Fruit fly (Drosophila melanogaster): Measurements from ENCODE around the gene CG18178.

Gene CG18178

dm6 chr3L:9693552-9694133 is 25.3 kb downstream of the CG18178 start (continued):
- TF ChIP-seq prd (optimal IDR thresholded peaks at IDR 0.05) = no peak
- peak; percentile 43; the same call in 2 of the 3 replicates for TF ChIP-seq prd (GFP tag; IDR thresholded peaks at IDR 0.05)
- no peak for TF ChIP-seq knrl (GFP tag; IDR thresholded peaks at IDR 0.05; ENCODE audit: partially characterized antibody)
- no peak for TF ChIP-seq pfk (GFP tag; optimal IDR thresholded peaks at IDR 0.05)
- TF ChIP-seq mld (GFP tag; IDR thresholded peaks at IDR 0.05; ENCODE audit: partially characterized antibody) = 0 out of 3 replicates have a peak, but pooled peaks have one; percentile 12
- 0 out of 2 replicates have a peak, but pooled peaks have one; percentile 16 for TF ChIP-seq CG32767 (GFP tag; IDR thresholded peaks at IDR 0.05)
- peak; percentile 6 for TF ChIP-seq Sox100B (GFP tag; optimal IDR thresholded peaks at IDR 0.05)
- no peak for TF ChIP-seq CG8765 (GFP tag; IDR thresholded peaks at IDR 0.05)
- peak; percentile 60; the same call in 1 of the 2 replicates for TF ChIP-seq CG32532 (GFP tag; IDR thresholded peaks at IDR 0.05)
- peak; percentile 63; the same call in 2 of the 3 replicates for TF ChIP-seq CG11695 (GFP tag; IDR thresholded peaks at IDR 0.05)
- TF ChIP-seq CG6689 (GFP tag; IDR thresholded peaks at IDR 0.05) = peak; percentile 39; the same call in 1 of the 2 replicates
- TF ChIP-seq rib (GFP tag; IDR thresholded peaks at IDR 0.05) = peak; percentile 12; the same call in 1 of the 2 replicates
- peak in 1 of 2 experiments; percentile 2 for TF ChIP-seq Trl (optimal IDR thresholded peaks at IDR 0.05)
- TF ChIP-seq Trl (GFP tag; optimal IDR thresholded peaks at IDR 0.05) = no peak
- TF ChIP-seq CG14441 (GFP tag; IDR thresholded peaks at IDR 0.05) = 0 out of 2 replicates have a peak, but pooled peaks have one; percentile 19
- 0 out of 3 replicates have a peak, but pooled peaks have one; percentile 44 for TF ChIP-seq ken (GFP tag; IDR thresholded peaks at IDR 0.05)
- 0 out of 2 replicates have a peak, but pooled peaks have one; percentile 21 for TF ChIP-seq ttk (GFP tag; IDR thresholded peaks at IDR 0.05)
- no peak for TF ChIP-seq CG2129 (GFP tag; IDR thresholded peaks at IDR 0.05; ENCODE audit: partially characterized antibody)
- no peak for TF ChIP-seq CG4820 (GFP tag; optimal IDR thresholded peaks at IDR 0.05)
- 0 out of 2 replicates have a peak, but pooled peaks have one; percentile 25 for TF ChIP-seq lmd (GFP tag; IDR thresholded peaks at IDR 0.05)
- TF ChIP-seq Gug (GFP tag; IDR thresholded peaks at IDR 0.05) = 0 out of 4 replicates have a peak, but pooled peaks have one; percentile 19
- TF ChIP-seq zen (tag; optimal IDR thresholded peaks at IDR 0.05) = no peak
- TF ChIP-seq Atf3 (GFP tag; optimal IDR thresholded peaks at IDR 0.05) = no peak
- TF ChIP-seq pan (optimal IDR thresholded peaks at IDR 0.05) = no peak
- TF ChIP-seq pan (GFP tag; optimal IDR thresholded peaks at IDR 0.05 in 1 of 2, IDR thresholded peaks at IDR 0.05 in 1 of 2) = peak in 1 of 2 experiments; percentile 51
- TF ChIP-seq PHDP (tag; optimal IDR thresholded peaks at IDR 0.05) = peak; percentile 4
- TF ChIP-seq CG4360 (GFP tag; IDR thresholded peaks at IDR 0.05) = peak; percentile 67
- no peak for TF ChIP-seq gt (GFP tag; IDR thresholded peaks at IDR 0.05)
- TF ChIP-seq eve (GFP tag; optimal IDR thresholded peaks at IDR 0.05) = peak in 1 of 2 experiments; percentile 30
- TF ChIP-seq Xrp1 (GFP tag; IDR thresholded peaks at IDR 0.05) = peak; percentile 56; the same call in 1 of the 2 replicates
- TF ChIP-seq CG2202 (tag; optimal IDR thresholded peaks at IDR 0.05) = no peak
- no peak for TF ChIP-seq CG6654 (GFP tag; optimal IDR thresholded peaks at IDR 0.05)
- TF ChIP-seq Ada2b (GFP tag; IDR thresholded peaks at IDR 0.05) = 0 out of 2 replicates have a peak, but pooled peaks have one; percentile 28
- TF ChIP-seq bsh (GFP tag; optimal IDR thresholded peaks at IDR 0.05) = peak in 1 of 2 experiments; percentile 31
- no peak for TF ChIP-seq oc (tag; optimal IDR thresholded peaks at IDR 0.05)
- TF ChIP-seq HLH4C (GFP tag; IDR thresholded peaks at IDR 0.05; ENCODE audit: partially characterized antibody) = no peak
- no peak for TF ChIP-seq Gsc (GFP tag; IDR thresholded peaks at IDR 0.05)
- TF ChIP-seq CG2712 (tag; optimal IDR thresholded peaks at IDR 0.05) = peak; percentile 7
- TF ChIP-seq ap (GFP tag; IDR thresholded peaks at IDR 0.05) = 0 out of 2 replicates have a peak, but pooled peaks have one; percentile 26
- peak; percentile 44; the same call in 1 of the 2 replicates for TF ChIP-seq CG17328 (GFP tag; IDR thresholded peaks at IDR 0.05)
- no peak for TF ChIP-seq CG17186 (GFP tag; optimal IDR thresholded peaks at IDR 0.05)
- TF ChIP-seq Blimp-1 (GFP tag; optimal IDR thresholded peaks at IDR 0.05) = peak; percentile 3
- peak; percentile 71 for TF ChIP-seq sens (GFP tag)
- peak; percentile 44 for TF ChIP-seq Ptx1 (GFP tag; IDR thresholded peaks at IDR 0.05)
- TF ChIP-seq Dbx (GFP tag; IDR thresholded peaks at IDR 0.05) = 0 out of 3 replicates have a peak, but pooled peaks have one; percentile 6
- TF ChIP-seq sim (GFP tag; IDR thresholded peaks at IDR 0.05) = 0 out of 2 replicates have a peak, but pooled peaks have one; percentile 41

Measured in whole organism, embryonic.